Worm (Caenorhabditis elegans) whole organism, young adult: ENCODE measurements around the gene ZK1127.12.

Experiments
- F23B12.7 ChIP-seq: sonication (generic microtip); optimal IDR thresholded peaks from 2 replicates; lab custom pipeline; 2017; ENCODE audit warnings: missing genetic modification characterization, mild to moderate bottlenecking, missing compliant biosample characterization, antibody characterized with exemption, moderate library complexity; ENCODE audit not compliant: insufficient read depth
- ama-1 ChIP-seq, 3 experiments: fragments of 150-350 bp in 1 of 3; sonication (generic microtip) in 2 of 3; optimal IDR thresholded peaks; 2 replicates each; lab custom pipeline; 2014 to 2018; ENCODE audit warnings: missing biosample characterization in 2 of 3, missing genetic modification characterization in 2 of 3, missing genetic modification reagents in 2 of 3
- athp-1 ChIP-seq: sonication (generic microtip); optimal IDR thresholded peaks from 2 replicates; lab custom pipeline; 2017; ENCODE audit warnings: mild to moderate bottlenecking, missing genetic modification characterization, missing compliant biosample characterization
- ceh-91 ChIP-seq: fragments of 200-800 bp; sonication (Bioruptor generic); IDR thresholded peaks from 2 replicates; pipeline ENCODE4 v1.3.6; 2022; ENCODE audit warnings: missing genetic modification reagents, missing genetic modification characterization, missing compliant biosample characterization
- hlh-12 ChIP-seq: sonication (generic microtip); optimal IDR thresholded peaks from 2 replicates; lab custom pipeline; 2016; ENCODE audit warnings: missing genetic modification characterization, missing compliant biosample characterization

DNA sequence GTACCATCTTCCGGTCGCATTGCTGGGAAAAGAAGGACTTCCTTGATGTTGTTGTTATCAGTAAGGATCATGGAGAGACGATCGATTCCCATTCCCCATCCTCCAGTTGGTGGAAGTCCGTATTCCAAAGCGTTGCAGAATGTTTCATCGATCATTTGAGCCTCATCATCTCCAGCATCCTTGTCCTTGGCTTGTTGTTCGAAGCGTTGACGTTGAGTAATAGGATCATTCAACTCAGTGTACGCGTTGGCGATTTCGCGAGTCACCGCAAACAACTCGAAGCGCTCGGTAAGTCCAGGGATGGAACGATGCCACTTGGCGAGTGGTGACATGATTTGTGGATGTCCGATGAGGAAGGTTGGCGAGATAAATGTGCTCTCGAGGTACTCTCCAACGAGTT lies 18.6 kb downstream of the ZK1127.12 start:
- TF ChIP-seq athp-1 (tag; lab: Kevin White, UChicago) (no peak), ama-1 (optimal IDR thresholded peaks at IDR 0.05; lab: Kevin White, UChicago) (no peak), ama-1 (GFP tag; optimal IDR thresholded peaks at IDR 0.05; lab: Kevin White, UChicago) (no peak), ceh-91 (no peak), hlh-12 (tag; lab: Kevin White, UChicago) (no peak), F23B12.7 (tag; lab: Kevin White, UChicago) (no peak)
